Worm (Caenorhabditis elegans): ENCODE results near the gene C55A6.7.

The C55A6.7 gene

DNA sequence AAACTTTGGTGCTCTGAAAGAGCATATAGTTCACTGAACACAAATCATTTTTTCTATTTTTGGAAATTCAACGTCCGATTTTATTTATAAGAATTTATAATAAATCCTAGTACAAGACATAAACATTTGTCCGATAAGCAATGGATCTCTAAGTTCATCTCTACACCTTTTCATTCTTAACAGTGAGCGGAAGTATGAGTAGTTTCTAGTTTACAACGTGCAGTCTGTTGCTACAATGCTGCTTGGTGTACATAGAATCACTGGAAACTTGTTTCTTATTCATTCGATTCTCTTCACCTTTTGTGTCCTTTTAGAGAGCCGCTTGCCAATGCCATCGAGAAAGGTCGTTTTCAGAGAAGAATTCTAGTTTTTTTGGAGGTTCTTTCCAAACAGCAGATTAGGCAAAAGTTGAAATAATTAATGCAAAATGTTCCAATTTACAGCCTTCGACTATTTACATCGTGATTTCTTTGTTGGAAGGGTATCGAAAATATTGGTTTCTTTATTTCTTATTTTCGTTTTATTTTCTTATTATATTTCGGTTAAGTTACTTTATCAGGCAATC is 6.7 kb upstream of the C55A6.7 start:
- TF ChIP-seq tbx-11 (GFP tag; IDR thresholded peaks at IDR 0.05) (no peak), ceh-36 (tag; optimal IDR thresholded peaks at IDR 0.05) (no peak)

DNA sequence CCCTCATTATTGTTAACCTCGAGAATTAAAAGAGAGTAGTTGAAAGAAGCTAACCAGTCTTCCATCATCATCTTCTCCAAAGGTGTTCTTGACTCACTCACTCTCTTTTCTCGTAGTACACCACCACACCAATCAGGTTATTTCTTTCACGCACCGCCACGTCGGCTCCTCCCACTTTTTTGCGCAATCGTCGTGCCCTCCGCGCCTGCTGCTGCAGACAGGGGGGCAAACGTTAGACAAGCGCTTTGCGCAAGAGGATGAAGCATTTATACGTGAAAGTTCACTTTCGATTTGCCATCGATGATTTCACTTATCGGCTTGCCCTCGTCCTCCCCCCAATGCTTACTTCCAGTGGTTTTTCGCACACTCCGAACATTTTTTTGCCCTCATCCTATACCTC is 5.0 kb upstream of the C55A6.7 start:
- no peak for TF ChIP-seq tra-4 (tag; optimal IDR thresholded peaks at IDR 0.05)
- TF ChIP-seq hmg-4 (GFP tag; optimal IDR thresholded peaks at IDR 0.05): no peak
- no peak for TF ChIP-seq B0310.2 (tag; optimal IDR thresholded peaks at IDR 0.05)

DNA sequence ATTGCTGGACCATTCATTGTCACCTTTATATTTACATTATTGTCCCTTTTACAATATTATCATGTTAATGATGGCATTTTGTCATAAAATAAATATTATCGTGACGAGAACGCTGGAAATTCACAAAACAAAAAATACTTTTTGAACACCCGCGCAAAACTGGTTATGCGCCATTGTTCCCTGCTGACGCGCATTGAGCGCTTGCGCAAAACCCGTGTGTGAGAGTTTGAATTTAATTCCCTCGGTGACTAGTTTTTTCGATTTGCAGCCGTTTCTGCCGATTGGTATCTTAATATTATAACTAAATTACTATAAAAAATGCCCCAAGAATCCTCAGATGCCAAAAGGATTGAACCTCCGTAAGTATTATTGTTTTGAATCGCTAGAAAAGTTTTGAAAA is 1.1 kb upstream of the C55A6.7 start, which contains the start of gene pafo-1:
Gene pafo-1, plus strand, starts transcription at position 256 of the 400 bp plus-strand sequence.
- no peak for TF ChIP-seq pes-1 (GFP tag; IDR thresholded peaks at IDR 0.05)
- no peak for TF ChIP-seq tbx-11 (GFP tag; IDR thresholded peaks at IDR 0.05)
- TF ChIP-seq hmbx-1 (tag; optimal IDR thresholded peaks at IDR 0.05): no peak
- no peak for TF ChIP-seq tra-4 (tag; optimal IDR thresholded peaks at IDR 0.05)
- no peak for TF ChIP-seq aly-1 (tag; optimal IDR thresholded peaks at IDR 0.05)
- no peak for TF ChIP-seq hnd-1 (tag; optimal IDR thresholded peaks at IDR 0.05)
- no peak for TF ChIP-seq ceh-13 (GFP tag; optimal IDR thresholded peaks at IDR 0.05)
- peak; percentile 83 for TF ChIP-seq F13C5.2 (tag; optimal IDR thresholded peaks at IDR 0.05)
- TF ChIP-seq B0310.2 (tag; optimal IDR thresholded peaks at IDR 0.05): no peak
- TF ChIP-seq tbx-37 (GFP tag; conservative IDR thresholded peaks at IDR 0.05): peak; percentile 61
- no peak for TF ChIP-seq ama-1 (optimal IDR thresholded peaks at IDR 0.05)
- 0 out of 2 replicates have a peak, but pooled peaks have one; percentile 23 for TF ChIP-seq sea-1 (GFP tag; conservative IDR thresholded peaks at IDR 0.05)
- peak; percentile 27 for TF ChIP-seq hmg-4 (GFP tag; optimal IDR thresholded peaks at IDR 0.05)
- no peak for TF ChIP-seq scrt-1 (GFP tag; IDR thresholded peaks at IDR 0.05)
- TF ChIP-seq ceh-36 (tag; optimal IDR thresholded peaks at IDR 0.05): peak; percentile 40
- 0 out of 2 replicates have a peak, but pooled peaks have one; percentile 23 for TF ChIP-seq flt-1 (GFP tag; IDR thresholded peaks at IDR 0.05)
- TF ChIP-seq ets-7 (tag; optimal IDR thresholded peaks at IDR 0.05): no peak

DNA sequence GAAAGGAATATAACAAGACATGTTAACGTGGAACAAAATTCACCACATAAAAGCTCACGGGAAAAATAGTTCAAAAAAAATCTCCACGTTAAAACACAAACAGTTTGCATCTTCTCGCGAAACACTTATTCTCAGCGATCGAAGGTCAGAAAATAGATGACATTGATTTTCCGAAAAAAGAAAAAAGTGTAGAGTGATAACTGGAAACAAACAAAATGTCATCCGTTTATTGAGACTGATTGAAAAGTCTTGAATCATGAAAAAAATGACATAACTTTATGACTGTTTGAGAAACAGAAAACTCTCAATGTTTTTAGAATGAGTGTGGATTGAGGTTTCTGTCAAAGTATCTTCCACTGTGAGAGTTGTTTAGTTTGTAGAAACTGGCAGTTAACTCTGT is 2.5 kb downstream of the C55A6.7 start, which contains the start of gene C55A6.4:
Gene C55A6.4, minus strand, starts transcription at position 101 of the 400 bp plus-strand sequence.
- no peak for TF ChIP-seq tbx-37 (GFP tag; conservative IDR thresholded peaks at IDR 0.05)
- TF ChIP-seq ets-7 (tag; optimal IDR thresholded peaks at IDR 0.05): no peak
- no peak for TF ChIP-seq ceh-13 (GFP tag; optimal IDR thresholded peaks at IDR 0.05)
- no peak for TF ChIP-seq hmg-4 (GFP tag; optimal IDR thresholded peaks at IDR 0.05)
- no peak for TF ChIP-seq ama-1 (optimal IDR thresholded peaks at IDR 0.05)
- no peak for TF ChIP-seq tra-4 (tag; optimal IDR thresholded peaks at IDR 0.05)
- TF ChIP-seq sea-1 (GFP tag; conservative IDR thresholded peaks at IDR 0.05): no peak
- TF ChIP-seq F13C5.2 (tag; optimal IDR thresholded peaks at IDR 0.05): no peak
- no peak for TF ChIP-seq flt-1 (GFP tag; IDR thresholded peaks at IDR 0.05)
- TF ChIP-seq tbx-11 (GFP tag; IDR thresholded peaks at IDR 0.05): no peak

DNA sequence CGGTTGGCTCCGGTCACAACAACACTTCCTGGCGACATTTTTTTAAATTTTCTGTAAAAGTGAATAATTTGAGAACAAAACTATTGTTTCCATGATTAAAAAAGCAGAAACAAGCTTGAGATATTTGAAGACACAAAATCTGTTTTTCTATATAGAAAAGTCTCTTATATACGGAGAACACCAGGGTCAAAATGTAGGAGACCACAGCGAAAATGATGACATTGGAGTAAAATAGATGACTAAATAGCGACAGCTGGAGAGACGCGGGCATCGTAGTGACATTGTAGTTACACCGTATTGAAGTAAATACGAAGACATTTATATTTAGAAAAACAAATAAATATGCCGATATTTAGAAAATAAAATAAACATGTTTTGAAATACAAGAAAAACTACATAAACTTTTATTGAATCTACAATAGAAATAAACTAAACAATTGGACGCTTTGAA is 4.2 kb downstream of the C55A6.7 start, which contains the start of gene sdz-8:
Gene sdz-8, minus strand, starts transcription at position 51 of the 451 bp plus-strand sequence.
- no peak for TF ChIP-seq aly-1 (tag; optimal IDR thresholded peaks at IDR 0.05)
- no peak for TF ChIP-seq scrt-1 (GFP tag; IDR thresholded peaks at IDR 0.05)
- TF ChIP-seq tbx-37 (GFP tag; conservative IDR thresholded peaks at IDR 0.05): no peak
- no peak for TF ChIP-seq hnd-1 (tag; optimal IDR thresholded peaks at IDR 0.05)
- no peak for TF ChIP-seq hmbx-1 (tag; optimal IDR thresholded peaks at IDR 0.05)
- no peak for TF ChIP-seq B0310.2 (tag; optimal IDR thresholded peaks at IDR 0.05)
- no peak for TF ChIP-seq ceh-13 (GFP tag; optimal IDR thresholded peaks at IDR 0.05)

DNA sequence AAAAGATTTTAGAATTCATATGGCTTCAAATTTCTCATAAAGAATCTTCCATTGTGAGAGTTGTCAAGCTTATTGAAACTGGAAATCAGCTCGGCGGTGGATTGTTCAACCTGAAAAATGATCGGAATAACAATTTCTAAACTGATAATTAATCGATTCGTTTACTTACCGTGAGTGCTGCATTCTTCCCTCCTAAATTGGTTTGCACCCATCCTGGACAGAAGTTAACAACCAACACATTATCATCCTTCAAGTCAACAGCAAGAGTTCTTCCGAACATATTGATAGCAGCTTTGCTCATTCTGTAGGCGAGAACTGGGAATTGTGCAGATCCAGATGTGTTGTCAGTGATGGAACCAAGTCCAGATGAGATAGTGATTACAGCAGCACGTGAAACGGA is 5.2 kb downstream of the C55A6.7 start:
- no peak for TF ChIP-seq hnd-1 (tag; optimal IDR thresholded peaks at IDR 0.05)
- TF ChIP-seq sea-1 (GFP tag; conservative IDR thresholded peaks at IDR 0.05): no peak
- no peak for TF ChIP-seq hmbx-1 (tag; optimal IDR thresholded peaks at IDR 0.05)
- TF ChIP-seq F13C5.2 (tag; optimal IDR thresholded peaks at IDR 0.05): no peak
- no peak for TF ChIP-seq flt-1 (GFP tag; IDR thresholded peaks at IDR 0.05)
- TF ChIP-seq B0310.2 (tag; optimal IDR thresholded peaks at IDR 0.05): no peak
- TF ChIP-seq hmg-4 (GFP tag; optimal IDR thresholded peaks at IDR 0.05): no peak
- no peak for TF ChIP-seq ceh-36 (tag; optimal IDR thresholded peaks at IDR 0.05)
- no peak for TF ChIP-seq tbx-37 (GFP tag; conservative IDR thresholded peaks at IDR 0.05)
- no peak for TF ChIP-seq pes-1 (GFP tag; IDR thresholded peaks at IDR 0.05)
- TF ChIP-seq scrt-1 (GFP tag; IDR thresholded peaks at IDR 0.05): no peak
- no peak for TF ChIP-seq ets-7 (tag; optimal IDR thresholded peaks at IDR 0.05)
- no peak for TF ChIP-seq aly-1 (tag; optimal IDR thresholded peaks at IDR 0.05)

DNA sequence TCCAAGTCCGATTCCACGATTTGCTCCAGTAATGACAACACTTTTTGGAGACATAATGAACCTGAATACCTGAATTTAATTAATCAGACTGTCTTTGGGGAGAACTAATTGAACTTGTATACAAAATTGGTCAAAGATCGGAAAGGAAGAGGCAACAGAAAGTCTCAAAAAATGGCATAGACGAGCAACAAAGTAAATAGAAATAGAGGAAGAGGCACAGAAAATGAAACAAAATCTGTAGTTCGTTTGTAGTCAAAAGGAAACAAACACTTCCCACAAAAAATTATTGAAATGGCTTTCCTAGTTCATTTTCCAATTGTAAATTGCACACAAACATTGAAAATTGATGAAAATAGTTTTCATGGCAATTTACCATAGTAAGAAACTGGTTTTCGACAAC is 5.7 kb downstream of the C55A6.7 start, which contains the start of gene C55A6.6:
Gene C55A6.6, minus strand, starts transcription at position 61 of the 400 bp plus-strand sequence.
- no peak for TF ChIP-seq tra-4 (tag; optimal IDR thresholded peaks at IDR 0.05)
- TF ChIP-seq aly-1 (tag; optimal IDR thresholded peaks at IDR 0.05): no peak
- no peak for TF ChIP-seq pes-1 (GFP tag; IDR thresholded peaks at IDR 0.05)
- TF ChIP-seq ama-1 (optimal IDR thresholded peaks at IDR 0.05): no peak
- no peak for TF ChIP-seq F13C5.2 (tag; optimal IDR thresholded peaks at IDR 0.05)
- TF ChIP-seq scrt-1 (GFP tag; IDR thresholded peaks at IDR 0.05): no peak
- no peak for TF ChIP-seq tbx-37 (GFP tag; conservative IDR thresholded peaks at IDR 0.05)
- TF ChIP-seq ceh-13 (GFP tag; optimal IDR thresholded peaks at IDR 0.05): no peak
- TF ChIP-seq ets-7 (tag; optimal IDR thresholded peaks at IDR 0.05): no peak
- TF ChIP-seq hmg-4 (GFP tag; optimal IDR thresholded peaks at IDR 0.05): no peak
- no peak for TF ChIP-seq hnd-1 (tag; optimal IDR thresholded peaks at IDR 0.05)
- TF ChIP-seq B0310.2 (tag; optimal IDR thresholded peaks at IDR 0.05): no peak

DNA sequence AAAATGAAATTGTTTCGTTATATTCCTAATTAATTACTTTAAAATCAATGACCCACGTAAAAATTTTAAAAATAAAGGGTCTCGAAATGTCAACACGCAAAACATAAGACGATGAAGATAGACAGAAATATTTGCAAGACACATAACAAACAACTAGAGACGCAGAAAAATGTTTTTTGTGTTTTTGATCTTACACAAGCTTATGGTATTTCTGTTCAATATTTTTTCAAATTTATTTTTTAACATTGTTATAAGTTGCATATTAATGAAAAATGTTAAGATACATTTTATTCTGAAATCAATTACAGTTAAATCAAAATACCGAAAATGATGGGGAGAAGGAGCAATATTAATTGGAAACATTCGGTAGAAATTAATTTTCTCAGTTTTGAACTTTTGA is 6.9 kb downstream of the C55A6.7 start, which contains the start of gene C55A6.3:
Gene C55A6.3, minus strand, starts transcription at position 101 of the 400 bp plus-strand sequence.
- TF ChIP-seq ceh-36 (tag; optimal IDR thresholded peaks at IDR 0.05): no peak

Measured in whole organism, early embryonic.